Fruit fly (Drosophila melanogaster): Measurements from ENCODE around the gene CG1695.

CG1695 gene

dm6 chrX:20434534-20434933, 784 bp downstream of the CG1695 start:
- TF ChIP-seq Stat92E (GFP tag; optimal IDR thresholded peaks at IDR 0.05) (no peak), caup (GFP tag; optimal IDR thresholded peaks at IDR 0.05; ENCODE audit: severe bottlenecking) (peak; percentile 29), CG2116 (GFP tag; optimal IDR thresholded peaks at IDR 0.05) (no peak), cwo (GFP tag; optimal IDR thresholded peaks at IDR 0.05) (peak; percentile 39), usp (GFP tag; optimal IDR thresholded peaks at IDR 0.05) (no peak), br (optimal IDR thresholded peaks at IDR 0.05) (no peak), Sry-β (GFP tag; optimal IDR thresholded peaks at IDR 0.05) (no peak), Dek (tag; optimal IDR thresholded peaks at IDR 0.05) (peak; percentile 45), Hsf (GFP tag; optimal IDR thresholded peaks at IDR 0.05) (peak; percentile 6), Ptx1 (GFP tag; IDR thresholded peaks at IDR 0.05) (peak; percentile 36; the same call in 1 of the 2 replicates), sob (GFP tag; IDR thresholded peaks at IDR 0.05) (0 out of 2 replicates have a peak, but pooled peaks have one; percentile 33), org-1 (GFP tag; optimal IDR thresholded peaks at IDR 0.05) (peak; percentile 23), Ravus (GFP tag; IDR thresholded peaks at IDR 0.05) (no peak), HmgZ (tag; optimal IDR thresholded peaks at IDR 0.05) (peak; percentile 43), Atf6 (GFP tag; IDR thresholded peaks at IDR 0.05) (peak; percentile 60), CG7963 (GFP tag; IDR thresholded peaks at IDR 0.05; ENCODE audit: partially characterized antibody) (no peak), CG7987 (GFP tag; optimal IDR thresholded peaks at IDR 0.05) (no peak), da (GFP tag; optimal IDR thresholded peaks at IDR 0.05) (no peak), CG31365 (tag; optimal IDR thresholded peaks at IDR 0.05) (no peak), pita (GFP tag; optimal IDR thresholded peaks at IDR 0.05) (no peak), Kr (GFP tag; optimal IDR thresholded peaks at IDR 0.05) (no peak), tup (GFP tag; optimal IDR thresholded peaks at IDR 0.05) (no peak), row (GFP tag; IDR thresholded peaks at IDR 0.05) (peak; percentile 53; the same call in 2 of the 3 replicates), BtbVII (GFP tag; optimal IDR thresholded peaks at IDR 0.05) (peak; percentile 28), Antp (GFP tag; optimal IDR thresholded peaks at IDR 0.05) (peak; percentile 23), CG8478 (optimal IDR thresholded peaks at IDR 0.05) (no peak), tgo (GFP tag; IDR thresholded peaks at IDR 0.05) (0 out of 3 replicates have a peak, but pooled peaks have one; percentile 35), CG18011 (GFP tag; optimal IDR thresholded peaks at IDR 0.05) (no peak), CG30403 (GFP tag; optimal IDR thresholded peaks at IDR 0.05) (peak; percentile 22), Vsx1 (GFP tag; optimal IDR thresholded peaks at IDR 0.05) (no peak), zfh2 (GFP tag; optimal IDR thresholded peaks at IDR 0.05) (peak; percentile 22), CG7372 (GFP tag; IDR thresholded peaks at IDR 0.05) (no peak), CG14014 (GFP tag; IDR thresholded peaks at IDR 0.05) (0 out of 2 replicates have a peak, but pooled peaks have one; percentile 16), sr (GFP tag; IDR thresholded peaks at IDR 0.05) (no peak), kah (GFP tag; optimal IDR thresholded peaks at IDR 0.05) (no peak), ems (GFP tag; optimal IDR thresholded peaks at IDR 0.05) (peak; percentile 11), mam (GFP tag; optimal IDR thresholded peaks at IDR 0.05) (peak; percentile 38), Hmr (GFP tag; optimal IDR thresholded peaks at IDR 0.05) (peak; percentile 68), CG1233 (GFP tag; optimal IDR thresholded peaks at IDR 0.05) (no peak), lab (GFP tag; optimal IDR thresholded peaks at IDR 0.05) (peak; percentile 69), CG5953 (GFP tag; IDR thresholded peaks at IDR 0.05) (no peak), CG14050 (GFP tag; IDR thresholded peaks at IDR 0.05) (no peak), HHEX (GFP tag; optimal IDR thresholded peaks at IDR 0.05) (peak; percentile 23), Mes4 (GFP tag; optimal IDR thresholded peaks at IDR 0.05) (no peak), CG1647 (GFP tag; optimal IDR thresholded peaks at IDR 0.05) (no peak), CG18599 (GFP tag; optimal IDR thresholded peaks at IDR 0.05) (peak; percentile 77), CkIIα-i1 (GFP tag; IDR thresholded peaks at IDR 0.05) (no peak), NC2α (GFP tag; optimal IDR thresholded peaks at IDR 0.05) (no peak), Abd-B (GFP tag; optimal IDR thresholded peaks at IDR 0.05) (no peak), zfh1 (GFP tag; IDR thresholded peaks at IDR 0.05) (no peak), CG10366 (GFP tag; IDR thresholded peaks at IDR 0.05) (no peak), Atf3 (GFP tag; optimal IDR thresholded peaks at IDR 0.05) (no peak)

Measured in whole organism, embryonic.